Worm (Caenorhabditis elegans) whole organism, mixed stage, embryonic: ENCODE results near the gene srd-50.

Source experiments
- M03D4.4 ChIP-seq: sonication (generic microtip); optimal IDR thresholded peaks from 2 replicates; lab custom pipeline; 2017; ENCODE audit warnings: mild to moderate bottlenecking, missing genetic modification characterization, missing compliant biosample characterization
- bed-3 ChIP-seq: fragments of 200-800 bp; sonication (Bioruptor generic); optimal IDR thresholded peaks from 3 replicates; lab custom pipeline; 2018; ENCODE audit warnings: mild to moderate bottlenecking, missing genetic modification characterization, moderate library complexity, missing compliant biosample characterization
- blmp-1 ChIP-seq: fragments of 150-350 bp; optimal IDR thresholded peaks from 2 replicates; lab custom pipeline; 2014; ENCODE audit warnings: missing biosample characterization, missing genetic modification characterization
- ceh-39 ChIP-seq: fragments of 150-350 bp; optimal IDR thresholded peaks from 2 replicates; lab custom pipeline; 2014; ENCODE audit warnings: missing biosample characterization, missing genetic modification characterization
- ceh-43 ChIP-seq: fragments of 200-800 bp; sonication (Bioruptor generic); optimal IDR thresholded peaks from 2 replicates; lab custom pipeline; 2018; ENCODE audit warnings: mild to moderate bottlenecking, missing genetic modification characterization, moderate library complexity, missing compliant biosample characterization
- ceh-83 ChIP-seq: fragments of 200-800 bp; sonication (Bioruptor generic); optimal IDR thresholded peaks from 2 replicates; lab custom pipeline; 2018; ENCODE audit warnings: mild to moderate bottlenecking, missing genetic modification characterization, missing compliant biosample characterization
- ces-1 ChIP-seq: fragments of 150-350 bp; optimal IDR thresholded peaks from 2 replicates; lab custom pipeline; 2014; ENCODE audit warnings: missing biosample characterization, missing genetic modification reagents, missing genetic modification characterization
- cnd-1 ChIP-seq: fragments of 200-800 bp; sonication (Bioruptor generic); optimal IDR thresholded peaks from 2 replicates; lab custom pipeline; 2018; ENCODE audit warnings: mild to moderate bottlenecking, missing genetic modification characterization, missing compliant biosample characterization
- drap-1 ChIP-seq: fragments of 200-800 bp; sonication (Bioruptor generic); optimal IDR thresholded peaks from 3 replicates; lab custom pipeline; 2018; ENCODE audit warnings: mild to moderate bottlenecking, missing genetic modification characterization, missing compliant biosample characterization
- elt-1 ChIP-seq: sonication (generic microtip); optimal IDR thresholded peaks from 2 replicates; lab custom pipeline; 2017; ENCODE audit warnings: missing genetic modification characterization, mild to moderate bottlenecking, missing compliant biosample characterization, antibody characterized with exemption, moderate library complexity, borderline replicate concordance; ENCODE audit not compliant: insufficient read depth
- elt-3 ChIP-seq: fragments of 150-350 bp; optimal IDR thresholded peaks from 2 replicates; lab custom pipeline; 2014; ENCODE audit warnings: missing biosample characterization, missing genetic modification characterization
- flh-1 ChIP-seq: fragments of 200-800 bp; sonication (Bioruptor generic); optimal IDR thresholded peaks from 2 replicates; lab custom pipeline; 2018; ENCODE audit warnings: mild to moderate bottlenecking, missing genetic modification characterization, moderate library complexity, missing compliant biosample characterization
- ham-2 ChIP-seq: fragments of 200-800 bp; sonication (Bioruptor generic); optimal IDR thresholded peaks from 2 replicates; lab custom pipeline; 2018; ENCODE audit warnings: mild to moderate bottlenecking, missing genetic modification characterization, missing compliant biosample characterization
- hlh-1 ChIP-seq: fragments of 150-350 bp; optimal IDR thresholded peaks from 2 replicates; lab custom pipeline; 2014; ENCODE audit warnings: missing biosample characterization, missing genetic modification reagents, missing genetic modification characterization
- lin-13 ChIP-seq: fragments of 150-350 bp; optimal IDR thresholded peaks from 2 replicates; lab custom pipeline; 2014; ENCODE audit warnings: missing biosample characterization, missing genetic modification characterization
- lin-32 ChIP-seq: fragments of 200-800 bp; sonication (Bioruptor generic); optimal IDR thresholded peaks from 2 replicates; lab custom pipeline; 2018; ENCODE audit warnings: mild to moderate bottlenecking, missing genetic modification characterization, missing compliant biosample characterization
- lsy-2 ChIP-seq: fragments of 150-350 bp; optimal IDR thresholded peaks from 2 replicates; lab custom pipeline; 2014; ENCODE audit warnings: missing biosample characterization, missing genetic modification characterization
- mab-5 ChIP-seq: fragments of 150-350 bp; optimal IDR thresholded peaks from 2 replicates; lab custom pipeline; 2014; ENCODE audit warnings: missing biosample characterization, missing genetic modification characterization
- mep-1 ChIP-seq: fragments of 150-350 bp; optimal IDR thresholded peaks from 2 replicates; lab custom pipeline; 2017; ENCODE audit warnings: missing biosample characterization, missing genetic modification reagents, missing genetic modification characterization, inconsistent platforms
- mls-2 ChIP-seq: sonication (generic microtip); optimal IDR thresholded peaks from 2 replicates; lab custom pipeline; 2016; ENCODE audit warnings: mild to moderate bottlenecking, missing genetic modification characterization, moderate library complexity, missing compliant biosample characterization
- nhr-12 ChIP-seq: fragments of 150-350 bp; optimal IDR thresholded peaks from 2 replicates; lab custom pipeline; 2014; ENCODE audit warnings: missing biosample characterization, missing genetic modification characterization
- nhr-2 ChIP-seq: fragments of 150-350 bp; optimal IDR thresholded peaks from 2 replicates; lab custom pipeline; 2014; ENCODE audit warnings: missing biosample characterization, missing genetic modification characterization
- nhr-237 ChIP-seq: fragments of 150-350 bp; optimal IDR thresholded peaks from 2 replicates; lab custom pipeline; 2014; ENCODE audit warnings: missing biosample characterization, missing genetic modification characterization
- nhr-28 ChIP-seq: fragments of 150-350 bp; optimal IDR thresholded peaks from 2 replicates; lab custom pipeline; 2014; ENCODE audit warnings: missing biosample characterization, missing genetic modification characterization
- nhr-76 ChIP-seq: sonication (generic microtip); optimal IDR thresholded peaks from 2 replicates; lab custom pipeline; 2017; ENCODE audit warnings: missing biosample characterization, missing genetic modification characterization
- pha-4 ChIP-seq: fragments of 150-350 bp; optimal IDR thresholded peaks from 2 replicates; lab custom pipeline; 2018; ENCODE audit warnings: missing biosample characterization, missing genetic modification reagents, missing genetic modification characterization
- sem-2 ChIP-seq: fragments of 200-800 bp; sonication (Bioruptor generic); optimal IDR thresholded peaks from 2 replicates; lab custom pipeline; 2018; ENCODE audit warnings: mild to moderate bottlenecking, missing genetic modification characterization, missing compliant biosample characterization
- snpc-4 ChIP-seq: fragments of 150-350 bp; optimal IDR thresholded peaks from 2 replicates; lab custom pipeline; 2014; ENCODE audit warnings: missing biosample characterization, missing genetic modification characterization
- sptf-1 ChIP-seq: sonication (generic microtip); optimal IDR thresholded peaks from 2 replicates; lab custom pipeline; 2017; ENCODE audit warnings: mild to moderate bottlenecking, missing genetic modification characterization, moderate library complexity, missing compliant biosample characterization
- tbx-8 ChIP-seq: fragments of 200-800 bp; sonication (Bioruptor generic); optimal IDR thresholded peaks from 2 replicates; lab custom pipeline; 2018; ENCODE audit warnings: mild to moderate bottlenecking, missing genetic modification characterization, moderate library complexity, missing compliant biosample characterization
- unc-120 ChIP-seq: sonication (generic microtip); optimal IDR thresholded peaks from 2 replicates; lab custom pipeline; 2017; ENCODE audit warnings: missing genetic modification characterization, missing compliant biosample characterization; ENCODE audit not compliant: poor library complexity, severe bottlenecking
- unc-39 ChIP-seq: fragments of 150-350 bp; optimal IDR thresholded peaks from 2 replicates; lab custom pipeline; 2014; ENCODE audit warnings: missing biosample characterization, missing genetic modification characterization
- unc-62 ChIP-seq: fragments of 150-350 bp; optimal IDR thresholded peaks from 2 replicates; lab custom pipeline; 2014; ENCODE audit warnings: missing biosample characterization, missing genetic modification reagents, missing genetic modification characterization
- zip-8 ChIP-seq: fragments of 150-350 bp; optimal IDR thresholded peaks from 2 replicates; lab custom pipeline; 2014; ENCODE audit warnings: missing biosample characterization, missing genetic modification characterization
- ztf-11 ChIP-seq: fragments of 150-350 bp; optimal IDR thresholded peaks from 2 replicates; lab custom pipeline; 2014; ENCODE audit warnings: missing biosample characterization, missing genetic modification characterization

srd-50 gene

DNA sequence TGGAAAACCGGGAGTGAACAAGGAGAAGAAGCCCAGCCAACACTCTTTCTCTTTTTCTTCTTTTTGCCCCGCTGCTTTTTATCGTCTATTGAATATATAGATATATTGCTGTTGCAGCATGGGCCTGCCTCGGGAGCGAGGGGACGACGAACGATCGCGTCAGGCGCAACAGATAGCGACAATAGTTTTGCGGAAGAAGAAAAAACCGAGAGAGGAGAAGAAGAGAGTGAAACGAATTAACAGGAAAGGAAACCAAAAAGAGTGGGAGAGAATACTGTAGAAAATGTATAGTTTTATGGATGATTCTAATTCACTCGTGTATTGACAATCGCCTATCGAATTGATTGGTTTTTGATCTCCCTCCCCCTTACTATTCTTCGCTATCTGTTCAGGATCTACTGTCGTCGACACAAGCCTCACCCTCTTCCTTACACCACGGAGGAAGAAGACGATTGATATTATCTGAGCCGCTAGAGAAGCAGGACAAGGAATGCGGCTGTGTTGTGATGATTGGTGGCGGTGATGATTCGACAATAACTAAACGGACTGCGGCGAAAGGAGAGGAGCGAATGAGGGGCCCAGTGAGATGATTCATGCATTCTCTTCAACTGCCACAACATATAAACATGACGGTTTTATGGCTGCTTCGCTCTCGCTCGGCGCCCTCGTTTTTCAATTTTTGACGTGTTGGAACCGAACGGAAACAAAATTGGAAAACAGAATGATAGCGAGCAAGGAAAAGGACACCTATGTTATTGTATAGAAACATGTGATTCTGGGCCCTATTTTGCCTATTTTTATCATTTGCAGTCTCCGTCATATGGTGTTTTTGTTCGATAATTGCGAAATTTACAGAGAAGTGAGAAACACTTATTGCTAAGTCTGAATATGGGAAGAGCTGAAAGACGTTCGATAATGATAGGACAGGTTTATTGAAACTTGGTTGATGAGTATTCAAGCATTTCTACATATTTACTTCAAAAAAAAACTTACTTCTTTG is 44.9 kb upstream of the srd-50 start:
- no peak for TF ChIP-seq sptf-1 (tag; lab: Kevin White, UChicago)
- TF ChIP-seq ceh-83 (GFP tag; lab: Kevin White, UChicago): no peak
- TF ChIP-seq sem-2: no peak
- no peak for TF ChIP-seq ztf-11 (tag; lab: Kevin White, UChicago)
- no peak for TF ChIP-seq bed-3 (GFP tag; lab: Kevin White, UChicago)
- TF ChIP-seq nhr-76 (tag; lab: Kevin White, UChicago): no peak
- peak; percentile 80 for TF ChIP-seq ham-2 (GFP tag; lab: Kevin White, UChicago)
- no peak for TF ChIP-seq ceh-39 (tag; lab: Kevin White, UChicago)
- TF ChIP-seq lin-32: no peak
- no peak for TF ChIP-seq lsy-2 (tag; lab: Kevin White, UChicago)
- no peak for TF ChIP-seq pha-4
- peak; percentile 24 for TF ChIP-seq unc-62 (GFP tag; lab: Kevin White, UChicago)
- TF ChIP-seq nhr-2 (tag; lab: Kevin White, UChicago): no peak
- no peak for TF ChIP-seq unc-120
- TF ChIP-seq elt-3 (tag; lab: Kevin White, UChicago): no peak
- TF ChIP-seq nhr-28 (tag; lab: Kevin White, UChicago): no peak
- TF ChIP-seq flh-1 (GFP tag; lab: Kevin White, UChicago): no peak
- peak; percentile 88 for TF ChIP-seq elt-1 (tag; lab: Kevin White, UChicago)
- no peak for TF ChIP-seq drap-1 (GFP tag; lab: Kevin White, UChicago)
- no peak for TF ChIP-seq unc-39
- no peak for TF ChIP-seq ces-1
- TF ChIP-seq cnd-1: no peak
- no peak for TF ChIP-seq ceh-43

DNA sequence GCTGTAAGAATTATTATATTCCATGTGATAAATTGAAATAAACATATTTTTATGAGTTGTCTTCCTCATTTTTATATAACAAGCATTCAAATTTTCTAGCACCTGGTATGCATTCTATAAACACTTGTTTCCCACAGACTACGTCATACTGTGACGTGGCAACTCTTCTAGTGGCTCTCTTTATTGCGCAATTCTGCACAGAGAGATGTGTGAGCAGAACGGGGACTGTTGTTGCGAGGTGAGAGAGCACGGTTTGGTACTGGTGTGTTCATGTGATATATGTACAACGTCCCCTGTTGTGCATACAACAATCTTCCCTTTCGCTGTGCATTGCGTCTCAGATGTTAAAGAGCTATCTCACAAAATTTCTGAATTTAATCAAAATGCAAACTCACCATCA is 43.5 kb upstream of the srd-50 start:
- TF ChIP-seq lsy-2 (tag; lab: Kevin White, UChicago): no peak
- peak; percentile 59 for TF ChIP-seq nhr-2 (tag; lab: Kevin White, UChicago)
- no peak for TF ChIP-seq ceh-83 (GFP tag; lab: Kevin White, UChicago)
- TF ChIP-seq zip-8 (tag; lab: Kevin White, UChicago): peak; percentile 92
- TF ChIP-seq, all 35 proteins: peak for 2

DNA sequence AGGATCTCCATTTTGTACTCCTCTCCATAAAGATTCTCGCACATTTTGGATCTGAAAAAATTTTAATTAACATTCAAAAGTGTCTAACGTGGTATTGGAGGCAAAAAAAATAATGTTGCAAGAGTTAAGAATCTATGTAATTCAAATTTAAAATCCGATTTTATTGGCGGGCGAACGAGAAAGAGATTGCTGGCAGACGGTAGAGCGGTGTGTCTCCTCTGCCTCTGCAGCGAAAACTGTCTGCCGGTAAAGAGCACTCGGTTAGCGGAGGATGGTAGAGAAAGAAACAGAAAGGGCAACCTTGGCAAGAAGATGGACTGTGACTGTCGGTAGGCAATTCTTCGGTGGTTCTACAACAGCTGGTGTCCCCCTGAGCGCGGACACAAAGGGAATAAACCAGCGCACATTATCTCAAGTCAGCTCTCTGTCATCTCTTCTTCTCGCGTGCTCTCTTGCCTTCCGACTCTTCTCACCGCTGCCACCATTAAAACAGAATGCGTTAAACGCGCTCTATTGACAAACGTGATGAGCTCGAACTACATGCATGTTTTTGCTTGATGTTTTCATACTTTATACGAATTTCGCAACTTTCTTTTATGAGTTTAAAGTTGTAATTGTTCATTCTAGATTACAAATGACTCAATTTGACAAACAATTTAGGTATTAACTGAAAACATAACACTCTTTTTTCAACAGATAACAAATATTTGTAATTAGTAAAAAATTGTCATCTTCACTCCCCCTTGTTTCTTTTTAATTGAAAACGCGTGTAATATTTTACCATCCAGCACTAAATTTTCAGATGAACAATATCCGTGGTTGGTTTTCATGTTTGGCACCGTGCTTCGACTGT is 37.5 kb upstream of the srd-50 start, which contains the start of the genes cdk-4 and F18H3.1:
Gene cdk-4 (minus strand): TSS at position 51 of the 853 bp plus-strand sequence.
Gene F18H3.1 (plus strand): TSS at position 803 of the 853 bp plus-strand sequence.
- TF ChIP-seq nhr-76 (tag; lab: Kevin White, UChicago) (no peak), hlh-1 (tag; lab: Kevin White, UChicago) (peak; percentile 87), lin-32 (peak; percentile 96), bed-3 (GFP tag; lab: Kevin White, UChicago) (no peak), ceh-83 (GFP tag; lab: Kevin White, UChicago) (no peak), sptf-1 (tag; lab: Kevin White, UChicago) (peak; percentile 64), unc-120 (peak; percentile 28), cnd-1 (peak; percentile 85), ham-2 (GFP tag; lab: Kevin White, UChicago) (peak; percentile 51), elt-3 (tag; lab: Kevin White, UChicago) (no peak), lin-13 (peak; percentile 1), ceh-43 (no peak), lsy-2 (tag; lab: Kevin White, UChicago) (peak; percentile 39), unc-62 (GFP tag; lab: Kevin White, UChicago) (peak; percentile 72), drap-1 (GFP tag; lab: Kevin White, UChicago) (no peak), tbx-8 (no peak), pha-4 (peak; percentile 38), blmp-1 (tag; lab: Kevin White, UChicago) (no peak), M03D4.4 (peak; percentile 9), unc-39 (no peak), mep-1 (peak; percentile 71), mab-5 (peak; percentile 25), elt-1 (tag; lab: Kevin White, UChicago) (no peak), nhr-237 (no peak), snpc-4 (tag; lab: Kevin White, UChicago) (no peak), nhr-12 (no peak), zip-8 (tag; lab: Kevin White, UChicago) (no peak), nhr-2 (tag; lab: Kevin White, UChicago) (peak; percentile 77), mls-2 (tag; lab: Kevin White, UChicago) (peak; percentile 36), ceh-39 (tag; lab: Kevin White, UChicago) (no peak), ztf-11 (tag; lab: Kevin White, UChicago) (no peak), sem-2 (no peak), nhr-28 (tag; lab: Kevin White, UChicago) (no peak), flh-1 (GFP tag; lab: Kevin White, UChicago) (no peak), ces-1 (peak; percentile 46)
